Worm (Caenorhabditis elegans) whole organism, dauer: ENCODE data around the gene gbh-1.

Source experiments
- unc-62 ChIP-seq: sonication (generic microtip); optimal IDR thresholded peaks from 2 replicates; lab custom pipeline; 2017; ENCODE audit warnings: missing biosample characterization, missing genetic modification reagents, missing genetic modification characterization

Gene gbh-1

ce11 chrII:10693655-10694054 lies at the start of gene gbh-1:
Gene gbh-1, minus strand, starts transcription at chrII:10693803.
- no peak for TF ChIP-seq unc-62 (GFP tag; lab: Kevin White, UChicago)

- TF ChIP-seq unc-62 (GFP tag; lab: Kevin White, UChicago), result no peak
Observed at ce11 chrII:10737059-10737458, 43.5 kb upstream of the gbh-1 start, which contains the start of gene C52A11.3. Gene C52A11.3, plus strand, starts transcription at chrII:10737359.

ce11 chrII:10731552-10731951 lies 37.9 kb upstream of the gbh-1 start, which contains the start of gene glb-12:
Gene glb-12, minus strand, starts transcription at chrII:10731652.
- TF ChIP-seq unc-62 (GFP tag; lab: Kevin White, UChicago), result no peak

- no peak for TF ChIP-seq unc-62 (GFP tag; lab: Kevin White, UChicago)
Observed at ce11 chrII:10730702-10731101, 37.1 kb upstream of the gbh-1 start.

- no peak for TF ChIP-seq unc-62 (GFP tag; lab: Kevin White, UChicago)
Observed at ce11 chrII:10723069-10723468, 29.5 kb upstream of the gbh-1 start, which contains the start of gene C09G5.14. Gene C09G5.14, minus strand, starts transcription at chrII:10723169.

ce11 chrII:10719931-10720330 lies 26.3 kb upstream of the gbh-1 start, which contains the start of gene mks-5:
Gene mks-5, plus strand, starts transcription at chrII:10720231.
- no peak for TF ChIP-seq unc-62 (GFP tag; lab: Kevin White, UChicago)

ce11 chrII:10717124-10717523 lies 23.5 kb upstream of the gbh-1 start, which contains the start of gene C09G5.13:
Gene C09G5.13, plus strand, starts transcription at chrII:10717424.
- TF ChIP-seq unc-62 (GFP tag; lab: Kevin White, UChicago), result no peak

ce11 chrII:10714262-10714933 lies 20.8 kb upstream of the gbh-1 start, which contains the start of the genes dph-2 and C09G5.7:
Gene dph-2, minus strand, starts transcription at chrII:10714297.
Gene C09G5.7, plus strand, starts transcription at chrII:10714883.
- no peak for TF ChIP-seq unc-62 (GFP tag; lab: Kevin White, UChicago)

ce11 chrII:10708660-10709059 lies 15.1 kb upstream of the gbh-1 start, which contains the start of gene bli-1:
Gene bli-1, plus strand, starts transcription at chrII:10708960.
- no peak for TF ChIP-seq unc-62 (GFP tag; lab: Kevin White, UChicago)

ce11 chrII:10707439-10708096 lies 14.0 kb upstream of the gbh-1 start:
- TF ChIP-seq unc-62 (GFP tag; lab: Kevin White, UChicago), result no peak

ce11 chrII:10706901-10707300 lies 13.3 kb upstream of the gbh-1 start, which contains the start of gene col-80:
Gene col-80, plus strand, starts transcription at chrII:10707201.
- no peak for TF ChIP-seq unc-62 (GFP tag; lab: Kevin White, UChicago)

ce11 chrII:10706038-10706437 lies 12.4 kb upstream of the gbh-1 start:
- TF ChIP-seq unc-62 (GFP tag; lab: Kevin White, UChicago), result no peak

ce11 chrII:10705347-10705996 lies 11.9 kb upstream of the gbh-1 start:
- TF ChIP-seq unc-62 (GFP tag; lab: Kevin White, UChicago), result no peak

- no peak for TF ChIP-seq unc-62 (GFP tag; lab: Kevin White, UChicago)
Observed at ce11 chrII:10704575-10705170, 11.1 kb upstream of the gbh-1 start, which contains the start of gene col-39. Gene col-39, plus strand, starts transcription at chrII:10704916.
